Fruit fly (Drosophila melanogaster): ENCODE data around the gene ush.

The ush gene

DNA sequence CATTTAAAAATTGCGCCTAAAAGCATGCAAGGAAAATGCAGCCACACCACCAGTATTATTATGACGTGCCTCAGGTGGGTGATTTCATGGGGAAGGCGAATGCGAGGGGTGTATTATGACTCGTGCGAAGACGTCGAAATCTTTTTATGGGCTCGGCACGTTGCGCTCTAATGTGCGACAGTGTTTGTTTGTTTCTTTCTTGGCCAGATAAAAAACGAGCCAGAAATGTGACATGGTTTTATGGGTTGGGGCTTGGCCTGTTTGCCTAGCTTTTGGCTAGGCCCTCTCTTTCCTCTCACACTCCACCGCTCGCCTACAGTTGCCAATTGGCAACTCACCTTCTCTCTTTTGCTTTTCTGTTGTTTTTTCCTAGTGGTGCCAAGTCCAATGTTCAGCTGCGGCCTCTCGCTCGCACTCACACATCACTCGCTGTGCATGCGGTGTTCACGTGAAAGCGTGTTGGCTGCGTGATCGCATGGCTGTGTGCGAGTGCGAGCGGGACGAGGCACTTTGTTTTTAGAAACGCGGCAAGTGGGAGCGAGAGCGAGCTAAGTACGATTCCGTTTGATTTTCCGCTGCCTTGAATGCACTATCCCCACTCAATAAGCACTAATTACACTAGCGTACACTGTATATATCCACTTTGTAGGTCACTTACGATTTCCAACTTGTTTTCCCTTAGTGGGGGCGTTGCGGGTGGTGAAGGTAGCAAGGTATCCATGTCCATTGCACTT, 2.9 kb downstream of the ush start (continued):
- TF ChIP-seq hb (GFP tag; IDR thresholded peaks at IDR 0.05; ENCODE audit: partially characterized antibody) (no peak), Meics (GFP tag; optimal IDR thresholded peaks at IDR 0.05) (peak; percentile 37), Max (GFP tag; optimal IDR thresholded peaks at IDR 0.05) (peak; percentile 59), da (GFP tag; optimal IDR thresholded peaks at IDR 0.05) (peak; percentile 55), CG7786 (GFP tag; optimal IDR thresholded peaks at IDR 0.05) (no peak), zfh1 (GFP tag; IDR thresholded peaks at IDR 0.05) (no peak), vvl (GFP tag; IDR thresholded peaks at IDR 0.05) (no peak), ttk (GFP tag; IDR thresholded peaks at IDR 0.05) (no peak), BtbVII (GFP tag; optimal IDR thresholded peaks at IDR 0.05) (peak; percentile 62), gem (tag; optimal IDR thresholded peaks at IDR 0.05) (no peak), Dll (GFP tag; IDR thresholded peaks at IDR 0.05; ENCODE audit: partially characterized antibody) (no peak), dysf (GFP tag; IDR thresholded peaks at IDR 0.05) (no peak), ewg (GFP tag; optimal IDR thresholded peaks at IDR 0.05) (no peak), Ptx1 (GFP tag; IDR thresholded peaks at IDR 0.05) (no peak), CG10366 (GFP tag; IDR thresholded peaks at IDR 0.05) (no peak), CG7928 (GFP tag; optimal IDR thresholded peaks at IDR 0.05) (peak; percentile 16), CG18476 (GFP tag; optimal IDR thresholded peaks at IDR 0.05) (peak; percentile 96), jing (GFP tag; optimal IDR thresholded peaks at IDR 0.05) (no peak), CG6813 (GFP tag; optimal IDR thresholded peaks at IDR 0.05) (peak; percentile 39), Rfx (GFP tag; IDR thresholded peaks at IDR 0.05) (no peak), sd (tag; optimal IDR thresholded peaks at IDR 0.05) (peak; percentile 85), CG3407 (GFP tag; optimal IDR thresholded peaks at IDR 0.05) (no peak), MESR4 (GFP tag; optimal IDR thresholded peaks at IDR 0.05) (no peak), her (GFP tag; optimal IDR thresholded peaks at IDR 0.05) (no peak), Xrp1 (GFP tag; IDR thresholded peaks at IDR 0.05) (no peak), CG4820 (GFP tag; optimal IDR thresholded peaks at IDR 0.05) (no peak), run (tag; optimal IDR thresholded peaks at IDR 0.05) (no peak), fu2 (GFP tag; optimal IDR thresholded peaks at IDR 0.05) (no peak), knrl (GFP tag; IDR thresholded peaks at IDR 0.05; ENCODE audit: partially characterized antibody) (no peak), NC2α (GFP tag; optimal IDR thresholded peaks at IDR 0.05) (no peak), odd (GFP tag; optimal IDR thresholded peaks at IDR 0.05) (peak; percentile 15), btn (GFP tag; optimal IDR thresholded peaks at IDR 0.05) (no peak), CG10979 (tag; optimal IDR thresholded peaks at IDR 0.05) (no peak), CG13123 (GFP tag; optimal IDR thresholded peaks at IDR 0.05) (no peak), CG13775 (GFP tag; optimal IDR thresholded peaks at IDR 0.05) (no peak), Elba2 (GFP tag; optimal IDR thresholded peaks at IDR 0.05) (peak; percentile 89), CG31441 (GFP tag; IDR thresholded peaks at IDR 0.05) (no peak), sna (GFP tag; IDR thresholded peaks at IDR 0.05; ENCODE audit: partially characterized antibody) (no peak), CG15479 (GFP tag; optimal IDR thresholded peaks at IDR 0.05) (peak; percentile 20), Sox102F (GFP tag; optimal IDR thresholded peaks at IDR 0.05) (no peak), sc (optimal IDR thresholded peaks at IDR 0.05) (no peak), sc (GFP tag; optimal IDR thresholded peaks at IDR 0.05) (no peak), Tbp (GFP tag; optimal IDR thresholded peaks at IDR 0.05) (no peak), CG1832 (GFP tag; optimal IDR thresholded peaks at IDR 0.05) (peak; percentile 96), ems (GFP tag; optimal IDR thresholded peaks at IDR 0.05) (peak; percentile 17), CG10267 (tag; optimal IDR thresholded peaks at IDR 0.05) (no peak), CG13894 (tag; optimal IDR thresholded peaks at IDR 0.05) (peak; percentile 88), klu (GFP tag; IDR thresholded peaks at IDR 0.05) (no peak), CG10209 (GFP tag; optimal IDR thresholded peaks at IDR 0.05) (no peak), br (optimal IDR thresholded peaks at IDR 0.05) (no peak), HmgZ (tag; optimal IDR thresholded peaks at IDR 0.05) (peak; percentile 77)

All from whole organism, embryonic.